Fruit fly (Drosophila melanogaster) whole organism, embryonic: ENCODE measurements around the gene TfIIS.

Experiments
- Atf3 ChIP-seq: fragments of 200-800 bp; sonication (Bioruptor generic); optimal IDR thresholded peaks from 3 replicates; lab custom pipeline; 2016; ENCODE audit warnings: missing biosample characterization, missing genetic modification characterization
- Bgb ChIP-seq: fragments of 200-800 bp; sonication (Bioruptor generic); IDR thresholded peaks from 2 replicates; pipeline ENCODE4 v1.3.6; 2022; ENCODE audit warnings: missing biosample characterization, missing genetic modification characterization; ENCODE audit not compliant: partially characterized antibody
- CG10209 ChIP-seq: fragments of 200-800 bp; sonication (Bioruptor generic); optimal IDR thresholded peaks from 3 replicates; lab custom pipeline; 2017; ENCODE audit warnings: missing biosample characterization, mild to moderate bottlenecking, missing genetic modification characterization, missing genetic modification reagents
- CG10274 ChIP-seq: fragments of 200-800 bp; sonication (Bioruptor generic); optimal IDR thresholded peaks from 3 replicates; lab custom pipeline; 2017; ENCODE audit warnings: missing biosample characterization, mild to moderate bottlenecking, missing genetic modification characterization
- CG10979 ChIP-seq: fragments of 200-800 bp; sonication (Bioruptor generic); optimal IDR thresholded peaks from 2 replicates; lab custom pipeline; 2018; ENCODE audit warnings: missing biosample characterization, mild to moderate bottlenecking, missing genetic modification characterization, moderate library complexity
- CG11247 ChIP-seq: fragments of 200-800 bp; sonication (Bioruptor generic); IDR thresholded peaks from 2 replicates; pipeline ENCODE4 v1.3.6; 2022; ENCODE audit warnings: missing biosample characterization, missing genetic modification characterization
- CG13424 ChIP-seq: fragments of 200-800 bp; sonication (Bioruptor generic); optimal IDR thresholded peaks from 2 replicates; lab custom pipeline; 2019; ENCODE audit warnings: missing biosample characterization, mild to moderate bottlenecking, missing genetic modification characterization, moderate library complexity
- CG13894 ChIP-seq: fragments of 200-800 bp; sonication (Bioruptor generic); optimal IDR thresholded peaks from 3 replicates; lab custom pipeline; 2018; ENCODE audit warnings: missing biosample characterization, mild to moderate bottlenecking, missing genetic modification characterization, moderate library complexity
- CG14965 ChIP-seq: fragments of 200-800 bp; sonication (Bioruptor generic); optimal IDR thresholded peaks from 2 replicates; lab custom pipeline; 2016; ENCODE audit warnings: missing biosample characterization, missing genetic modification characterization, borderline replicate concordance
- CG17612 ChIP-seq: fragments of 200-800 bp; sonication (Bioruptor generic); IDR thresholded peaks from 2 replicates; pipeline ENCODE4 v1.3.6; 2022; ENCODE audit warnings: missing biosample characterization, missing genetic modification characterization
- CG17829 ChIP-seq: fragments of 200-800 bp; optimal IDR thresholded peaks from 2 replicates; lab custom pipeline; 2019; ENCODE audit warnings: missing biosample characterization, mild to moderate bottlenecking, missing genetic modification characterization, moderate library complexity
- CG1792 ChIP-seq: fragments of 200-800 bp; sonication (Bioruptor generic); optimal IDR thresholded peaks from 2 replicates; lab custom pipeline; 2016; ENCODE audit warnings: missing biosample characterization, missing genetic modification characterization
- CG2129 ChIP-seq: fragments of 200-800 bp; sonication (Bioruptor generic); IDR thresholded peaks from 2 replicates; pipeline ENCODE4 v1.3.6; 2022; ENCODE audit warnings: missing biosample characterization, missing genetic modification characterization; ENCODE audit not compliant: partially characterized antibody
- CG4404 ChIP-seq: fragments of 200-800 bp; sonication (Bioruptor generic); IDR thresholded peaks from 2 replicates; pipeline ENCODE4 v1.3.6; 2022; ENCODE audit warnings: missing biosample characterization, missing genetic modification characterization
- CG6813 ChIP-seq: fragments of 200-800 bp; sonication (Bioruptor generic); optimal IDR thresholded peaks from 2 replicates; lab custom pipeline; 2017; ENCODE audit warnings: missing biosample characterization, missing genetic modification characterization, mild to moderate bottlenecking, moderate library complexity, missing genetic modification reagents
- CG6854 ChIP-seq: fragments of 200-800 bp; sonication (Bioruptor generic); optimal IDR thresholded peaks from 3 replicates; lab custom pipeline; 2017; ENCODE audit warnings: missing biosample characterization, mild to moderate bottlenecking, missing genetic modification characterization
- CG7839 ChIP-seq: fragments of 200-800 bp; sonication (Bioruptor generic); optimal IDR thresholded peaks from 3 replicates; lab custom pipeline; 2018; ENCODE audit warnings: missing biosample characterization, mild to moderate bottlenecking, missing genetic modification characterization, moderate library complexity
- CG7987 ChIP-seq: fragments of 200-800 bp; sonication (Bioruptor generic); optimal IDR thresholded peaks from 2 replicates; lab custom pipeline; 2018; ENCODE audit warnings: missing biosample characterization, mild to moderate bottlenecking, missing genetic modification characterization, moderate library complexity
- CG9437 ChIP-seq: fragments of 200-800 bp; sonication (Bioruptor generic); optimal IDR thresholded peaks from 2 replicates; lab custom pipeline; 2018; ENCODE audit warnings: missing biosample characterization, mild to moderate bottlenecking, missing genetic modification characterization
- Camta ChIP-seq: fragments of 200-800 bp; sonication (Bioruptor generic); optimal IDR thresholded peaks from 2 replicates; lab custom pipeline; 2016; ENCODE audit warnings: missing biosample characterization, missing genetic modification characterization
- Dad ChIP-seq: fragments of 200-800 bp; sonication (Bioruptor generic); optimal IDR thresholded peaks from 3 replicates; lab custom pipeline; 2016; ENCODE audit warnings: missing biosample characterization, missing genetic modification characterization
- Deaf1 ChIP-seq: fragments of 200-800 bp; optimal IDR thresholded peaks from 3 replicates; lab custom pipeline; 2019; ENCODE audit warnings: missing biosample characterization, mild to moderate bottlenecking, missing genetic modification characterization, moderate library complexity
- Dip3 ChIP-seq: fragments of 200-800 bp; sonication (Bioruptor generic); optimal IDR thresholded peaks from 3 replicates; lab custom pipeline; 2016; ENCODE audit warnings: missing biosample characterization, missing genetic modification characterization
- Dref ChIP-seq: fragments of 200-800 bp; sonication (Bioruptor generic); IDR thresholded peaks from 2 replicates; pipeline ENCODE4 v1.3.6; 2022; ENCODE audit warnings: missing biosample characterization, missing genetic modification characterization
- Eip74EF ChIP-seq, 2 experiments: fragments of 200-800 bp in 1 of 2; fragments of >200 bp in 1 of 2; sonication (Bioruptor generic) in 1 of 2; optimal IDR thresholded peaks; 2 replicates each; lab custom pipeline; 2017 to 2019; ENCODE audit warnings: missing biosample characterization in 2 of 2, missing genetic modification characterization in 2 of 2, mild to moderate bottlenecking in 1 of 2, moderate library complexity in 1 of 2
- Jarid2 ChIP-seq: fragments of 200-800 bp; sonication (Bioruptor generic); optimal IDR thresholded peaks from 3 replicates; lab custom pipeline; 2017; ENCODE audit warnings: mild to moderate bottlenecking, missing biosample characterization, missing genetic modification reagents, missing genetic modification characterization
- Kr ChIP-seq: fragments of 200-800 bp; sonication (Bioruptor generic); optimal IDR thresholded peaks from 2 replicates; lab custom pipeline; 2017; ENCODE audit warnings: missing biosample characterization, mild to moderate bottlenecking, missing genetic modification characterization
- Mad ChIP-seq: fragments of 200-800 bp; sonication (Bioruptor generic); optimal IDR thresholded peaks from 2 replicates; lab custom pipeline; 2016; ENCODE audit warnings: missing biosample characterization, missing genetic modification characterization
- Med ChIP-seq: fragments of 200-800 bp; sonication (Bioruptor generic); peaks from one replicate; lab custom pipeline; 2016; ENCODE audit warnings: missing biosample characterization, missing genetic modification characterization, mild to moderate bottlenecking, inconsistent platforms, moderate library complexity
- NfI ChIP-seq: fragments of 200-800 bp; sonication (Bioruptor generic); optimal IDR thresholded peaks from 3 replicates; lab custom pipeline; 2018; ENCODE audit warnings: missing biosample characterization, mild to moderate bottlenecking, missing genetic modification characterization, moderate library complexity
- Optix ChIP-seq: fragments of 200-800 bp; sonication (Bioruptor generic); IDR thresholded peaks from 3 replicates; pipeline ENCODE4 v1.3.6; 2022; ENCODE audit warnings: missing biosample characterization, missing genetic modification characterization
- Sox102F ChIP-seq: fragments of 200-800 bp; sonication (Bioruptor generic); optimal IDR thresholded peaks from 2 replicates; lab custom pipeline; 2018; ENCODE audit warnings: missing biosample characterization, mild to moderate bottlenecking, missing genetic modification characterization, moderate library complexity
- Tbp ChIP-seq: fragments of >200 bp; optimal IDR thresholded peaks from 2 replicates; lab custom pipeline; 2018; ENCODE audit warnings: missing biosample characterization, missing genetic modification characterization
- amos ChIP-seq: fragments of 200-800 bp; sonication (Bioruptor generic); IDR thresholded peaks from 2 replicates; pipeline ENCODE4 v1.3.6; 2022; ENCODE audit warnings: missing biosample characterization, missing genetic modification characterization; ENCODE audit not compliant: partially characterized antibody
- crc ChIP-seq: fragments of 200-800 bp; sonication (Bioruptor generic); optimal IDR thresholded peaks from 2 replicates; lab custom pipeline; 2016; ENCODE audit warnings: missing biosample characterization, missing genetic modification characterization
- dmrt99B ChIP-seq: fragments of 200-800 bp; sonication (Bioruptor generic); optimal IDR thresholded peaks from 2 replicates; lab custom pipeline; 2018; ENCODE audit warnings: missing biosample characterization, mild to moderate bottlenecking, missing genetic modification characterization, moderate library complexity
- exex ChIP-seq: fragments of 200-800 bp; sonication (Bioruptor generic); optimal IDR thresholded peaks from 4 replicates; lab custom pipeline; 2018; ENCODE audit warnings: missing biosample characterization, mild to moderate bottlenecking, missing genetic modification characterization, moderate library complexity
- eyg ChIP-seq: fragments of 200-800 bp; sonication (Bioruptor generic); optimal IDR thresholded peaks from 3 replicates; lab custom pipeline; 2016; ENCODE audit warnings: missing biosample characterization, missing genetic modification characterization
- fru ChIP-seq: fragments of >200 bp; optimal IDR thresholded peaks from 2 replicates; lab custom pipeline; 2017
- gro ChIP-seq: fragments of 200-800 bp; sonication (Bioruptor generic); optimal IDR thresholded peaks from 2 replicates; lab custom pipeline; 2016; ENCODE audit warnings: missing biosample characterization, missing genetic modification characterization
- hth ChIP-seq: fragments of >200 bp; optimal IDR thresholded peaks from 2 replicates; lab custom pipeline; 2017; ENCODE audit warnings: inconsistent platforms
- lilli ChIP-seq: fragments of 200-800 bp; sonication (Bioruptor generic); optimal IDR thresholded peaks from 3 replicates; lab custom pipeline; 2016; ENCODE audit warnings: missing biosample characterization, missing genetic modification characterization
- lmd ChIP-seq: fragments of 200-800 bp; sonication (Bioruptor generic); IDR thresholded peaks from 2 replicates; pipeline ENCODE4 v1.3.6; 2022; ENCODE audit warnings: missing biosample characterization, missing genetic modification characterization
- pho ChIP-seq: fragments of 200-800 bp; sonication (Bioruptor generic); optimal IDR thresholded peaks from 2 replicates; lab custom pipeline; 2016; ENCODE audit warnings: missing biosample characterization, missing genetic modification characterization
- psq ChIP-seq: fragments of 200-800 bp; sonication (Bioruptor generic); optimal IDR thresholded peaks from 2 replicates; lab custom pipeline; 2017; ENCODE audit warnings: missing biosample characterization, missing genetic modification characterization
- salm ChIP-seq: fragments of 200-800 bp; sonication (Bioruptor generic); optimal IDR thresholded peaks from 2 replicates; lab custom pipeline; 2018; ENCODE audit warnings: missing biosample characterization, mild to moderate bottlenecking, missing genetic modification characterization
- sug ChIP-seq: fragments of 200-800 bp; optimal IDR thresholded peaks from 2 replicates; lab custom pipeline; 2019; ENCODE audit warnings: missing biosample characterization, mild to moderate bottlenecking, missing genetic modification characterization, moderate library complexity
- ttk ChIP-seq: fragments of 200-800 bp; sonication (Bioruptor generic); IDR thresholded peaks from 2 replicates; pipeline ENCODE4 v2.1.2; 2022; ENCODE audit warnings: missing biosample characterization, missing genetic modification characterization
- twi ChIP-seq: fragments of 200-800 bp; optimal IDR thresholded peaks from 2 replicates; lab custom pipeline; 2019; ENCODE audit warnings: missing biosample characterization, mild to moderate bottlenecking, missing genetic modification characterization, moderate library complexity
- usp ChIP-seq: fragments of >200 bp; optimal IDR thresholded peaks from 2 replicates; lab custom pipeline; 2017; ENCODE audit warnings: missing biosample characterization, missing genetic modification characterization
- wdn ChIP-seq: fragments of 200-800 bp; sonication (Bioruptor generic); IDR thresholded peaks from 2 replicates; pipeline ENCODE4 v1.3.6; 2022; ENCODE audit warnings: missing biosample characterization, missing genetic modification characterization

Gene TfIIS

dm6 chr2L:15067832-15068231 is 7.3 kb upstream of the TfIIS start (continued):
- no peak for TF ChIP-seq Sox102F
- no peak for TF ChIP-seq CG14965 (GFP tag; lab: Kevin White, UChicago)
- TF ChIP-seq eyg (GFP tag; lab: Kevin White, UChicago), result no peak
- TF ChIP-seq salm (tag; lab: Kevin White, UChicago), result no peak
- TF ChIP-seq Deaf1 (tag; lab: Kevin White, UChicago), result peak; percentile 47
- peak; percentile 50 for TF ChIP-seq Dref
- peak; percentile 98 for TF ChIP-seq twi
- peak; percentile 91 for TF ChIP-seq Med
- TF ChIP-seq Camta (GFP tag; lab: Kevin White, UChicago), result peak; percentile 25
- peak; percentile 8 for TF ChIP-seq dmrt99B (tag; lab: Kevin White, UChicago)
- no peak for TF ChIP-seq Mad (GFP tag; lab: Kevin White, UChicago)
- TF ChIP-seq Bgb, result peak; percentile 95
- no peak for TF ChIP-seq gro (GFP tag; lab: Kevin White, UChicago)
- no peak for TF ChIP-seq crc (GFP tag; lab: Kevin White, UChicago)
- no peak for TF ChIP-seq CG11247 (GFP tag; lab: Robert Waterston, UW)
- TF ChIP-seq CG10209 (GFP tag; lab: Kevin White, UChicago), result no peak
- no peak for TF ChIP-seq CG10274 (GFP tag; lab: Kevin White, UChicago)
- no peak for TF ChIP-seq CG4404 (GFP tag; lab: Robert Waterston, UW)
- TF ChIP-seq fru (lab: Kevin White, UChicago), result no peak
- TF ChIP-seq CG13894 (tag; lab: Kevin White, UChicago), result peak; percentile 80
- TF ChIP-seq CG7839 (tag; lab: Kevin White, UChicago), result peak; percentile 23
- TF ChIP-seq Jarid2 (GFP tag; lab: Kevin White, UChicago), result no peak
- TF ChIP-seq CG2129 (GFP tag; lab: Robert Waterston, UW), result peak; percentile 36; the same call in 1 of the 2 replicates
- TF ChIP-seq hth, result no peak
- peak; percentile 16 for TF ChIP-seq pho
- TF ChIP-seq CG10979 (tag; lab: Kevin White, UChicago), result peak; percentile 0
- TF ChIP-seq exex (tag; lab: Kevin White, UChicago), result peak; percentile 33
- peak; percentile 13 for TF ChIP-seq Dip3 (GFP tag; lab: Kevin White, UChicago)
- TF ChIP-seq lilli (GFP tag; lab: Kevin White, UChicago), result peak; percentile 36
- TF ChIP-seq ttk (GFP tag; lab: Robert Waterston, UW), result no peak
- TF ChIP-seq CG7987, result peak; percentile 93
- no peak for TF ChIP-seq CG6813 (GFP tag; lab: Kevin White, UChicago)
- TF ChIP-seq Dad (GFP tag; lab: Kevin White, UChicago), result peak; percentile 41
- TF ChIP-seq psq (GFP tag; lab: Kevin White, UChicago), result peak; percentile 49
- 0 out of 2 replicates have a peak, but pooled peaks have one; percentile 17 for TF ChIP-seq wdn (GFP tag; lab: Robert Waterston, UW)
- peak; percentile 90 for TF ChIP-seq sug (tag; lab: Kevin White, UChicago)
- TF ChIP-seq CG9437 (GFP tag; lab: Kevin White, UChicago), result no peak
- TF ChIP-seq Kr (GFP tag; lab: Kevin White, UChicago), result no peak
- TF ChIP-seq CG13424, result peak; percentile 32
- no peak for TF ChIP-seq Tbp (GFP tag; lab: Kevin White, UChicago)
- TF ChIP-seq Optix (GFP tag; lab: Robert Waterston, UW), result no peak
- TF ChIP-seq CG1792 (GFP tag; lab: Kevin White, UChicago), result peak; percentile 25
- TF ChIP-seq Eip74EF (GFP tag; optimal IDR thresholded peaks at IDR 0.05; lab: Kevin White, UChicago), result peak in 1 of 2 experiments; percentile 1
- peak; percentile 85 for TF ChIP-seq amos
- peak; percentile 79 for TF ChIP-seq CG17829 (tag; lab: Kevin White, UChicago)
- TF ChIP-seq CG17612, result 0 out of 2 replicates have a peak, but pooled peaks have one; percentile 9
- no peak for TF ChIP-seq CG6854 (GFP tag; lab: Kevin White, UChicago)
- no peak for TF ChIP-seq usp
- TF ChIP-seq Atf3 (GFP tag; lab: Kevin White, UChicago), result no peak
- TF ChIP-seq lmd (GFP tag; lab: Robert Waterston, UW), result no peak; the same call in 1 of the 2 replicates
- TF ChIP-seq NfI (GFP tag; lab: Kevin White, UChicago), result peak; percentile 47
